Worm (Caenorhabditis elegans) whole organism, L4 larva: ENCODE measurements around the gene T28C6.10.
A peak's percentile ranks its signal among the peaks of the same experiment; 100 is the strongest.

Experiments
- D1046.2 ChIP-seq: fragments of 200-800 bp; sonication (Bioruptor generic); IDR thresholded peaks from 2 replicates; pipeline ENCODE4 v1.3.6; 2022; ENCODE audit warnings: missing genetic modification characterization, missing compliant biosample characterization
- T26A8.4 ChIP-seq: fragments of 200-800 bp; sonication (Bioruptor generic); IDR thresholded peaks from 2 replicates; pipeline ENCODE4 v1.3.6; 2022; ENCODE audit warnings: missing genetic modification characterization, missing compliant biosample characterization
- Y105C5A.15 ChIP-seq: fragments of 200-800 bp; sonication (Bioruptor generic); IDR thresholded peaks from 2 replicates; pipeline ENCODE4 v1.3.6; 2022; ENCODE audit warnings: missing genetic modification characterization, missing compliant biosample characterization
- Y5F2A.4 ChIP-seq: fragments of 200-800 bp; sonication (Bioruptor generic); optimal IDR thresholded peaks from 2 replicates; lab custom pipeline; 2018; ENCODE audit warnings: mild to moderate bottlenecking, missing genetic modification characterization, missing compliant biosample characterization
- aha-1 ChIP-seq: fragments of 150-350 bp; peaks from one replicate; lab custom pipeline; 2014; ENCODE audit warnings: missing biosample characterization, missing genetic modification characterization
- ama-1 ChIP-seq: fragments of 150-350 bp; optimal IDR thresholded peaks from 2 replicates; lab custom pipeline; 2014; ENCODE audit warnings: inconsistent platforms, mixed read lengths
- arid-1 ChIP-seq: fragments of 200-800 bp; sonication (Bioruptor generic); conservative IDR thresholded peaks from 2 replicates; pipeline ENCODE4 v1.3.6; 2022; ENCODE audit warnings: missing genetic modification reagents, missing genetic modification characterization, missing compliant biosample characterization
- attf-4 ChIP-seq: sonication (generic microtip); optimal IDR thresholded peaks from 3 replicates; lab custom pipeline; 2017; ENCODE audit warnings: missing biosample characterization, missing genetic modification characterization
- ceh-32 ChIP-seq: sonication (generic microtip); optimal IDR thresholded peaks from 2 replicates; lab custom pipeline; 2016; ENCODE audit warnings: mild to moderate bottlenecking, missing genetic modification characterization, missing compliant biosample characterization; ENCODE audit not compliant: poor library complexity
- ceh-82 ChIP-seq: sonication (generic microtip); optimal IDR thresholded peaks from 2 replicates; lab custom pipeline; 2017; ENCODE audit warnings: missing biosample characterization, missing genetic modification characterization
- ces-1 ChIP-seq: fragments of 150-350 bp; sonication (generic microtip); optimal IDR thresholded peaks from 4 replicates; lab custom pipeline; 2014; ENCODE audit warnings: missing biosample characterization, missing genetic modification reagents, missing genetic modification characterization
- daf-16 ChIP-seq, 3 experiments: sonication (generic microtip); optimal IDR thresholded peaks; 2 replicates each; lab custom pipeline; 2016 to 2017; ENCODE audit warnings: missing genetic modification characterization in 3 of 3, missing genetic modification reagents in 3 of 3, mild to moderate bottlenecking in 2 of 3, missing compliant biosample characterization in 2 of 3, missing biosample characterization in 1 of 3, moderate library complexity in 1 of 3
- daf-8 ChIP-seq: fragments of 200-800 bp; sonication (Bioruptor generic); IDR thresholded peaks from 2 replicates; pipeline ENCODE4 v1.3.6; 2022; ENCODE audit warnings: missing genetic modification characterization, missing compliant biosample characterization
- dmd-6 ChIP-seq: fragments of 200-800 bp; sonication (Bioruptor generic); IDR thresholded peaks from 2 replicates; pipeline ENCODE4 v1.3.6; 2022; ENCODE audit warnings: missing genetic modification reagents, missing genetic modification characterization, missing compliant biosample characterization
- dmd-8 ChIP-seq: fragments of 200-800 bp; sonication (Bioruptor generic); IDR thresholded peaks from 2 replicates; pipeline ENCODE4 v1.3.6; 2022; ENCODE audit warnings: missing genetic modification characterization, missing compliant biosample characterization
- duxl-1 ChIP-seq: sonication (generic microtip); optimal IDR thresholded peaks from 2 replicates; lab custom pipeline; 2016; ENCODE audit warnings: mild to moderate bottlenecking, missing genetic modification characterization, moderate library complexity, missing compliant biosample characterization; ENCODE audit not compliant: poor library complexity
- egl-43 ChIP-seq: fragments of 200-800 bp; sonication (Bioruptor generic); IDR thresholded peaks from 2 replicates; pipeline ENCODE4 v1.3.6; 2022; ENCODE audit warnings: missing genetic modification reagents, missing genetic modification characterization, missing compliant biosample characterization
- fos-1 ChIP-seq: fragments of 150-350 bp; optimal IDR thresholded peaks from 2 replicates; lab custom pipeline; 2014; ENCODE audit warnings: missing biosample characterization, missing genetic modification characterization
- gei-8 ChIP-seq: fragments of 200-800 bp; sonication (Bioruptor generic); optimal IDR thresholded peaks from 2 replicates; lab custom pipeline; 2018; ENCODE audit warnings: mild to moderate bottlenecking, missing genetic modification characterization, missing compliant biosample characterization
- hif-1 ChIP-seq, 2 experiments: sonication (generic microtip); optimal IDR thresholded peaks; 2 replicates each; lab custom pipeline; 2016 to 2017; ENCODE audit warnings: missing compliant biosample characterization in 2 of 2, missing genetic modification characterization in 2 of 2, missing genetic modification reagents in 2 of 2, missing genotype in 2 of 2, mild to moderate bottlenecking in 1 of 2
- hlh-30 ChIP-seq: sonication (generic microtip); optimal IDR thresholded peaks from 2 replicates; lab custom pipeline; 2017; ENCODE audit warnings: antibody characterized with exemption, mild to moderate bottlenecking, missing genetic modification characterization, missing compliant biosample characterization; ENCODE audit not compliant: insufficient read depth
- lin-1 ChIP-seq: fragments of 200-800 bp; sonication (Bioruptor generic); IDR thresholded peaks from 2 replicates; pipeline ENCODE4 v1.3.6; 2022; ENCODE audit warnings: missing genetic modification reagents, missing genetic modification characterization, missing compliant biosample characterization
- lin-15B ChIP-seq: fragments of 150-350 bp; sonication (generic microtip); optimal IDR thresholded peaks from 3 replicates; lab custom pipeline; 2014; ENCODE audit warnings: missing biosample characterization, missing genetic modification characterization
- lin-38 ChIP-seq: fragments of 200-800 bp; sonication (Bioruptor generic); IDR thresholded peaks from 2 replicates; pipeline ENCODE4 v1.3.6; 2022; ENCODE audit warnings: missing genetic modification reagents, missing genetic modification characterization, missing compliant biosample characterization
- lsy-2 ChIP-seq, 2 experiments: fragments of 150-350 bp in 1 of 2; sonication (generic microtip) in 1 of 2; optimal IDR thresholded peaks; 2 replicates each; lab custom pipeline; 2014 to 2017; ENCODE audit warnings: missing biosample characterization in 2 of 2, missing genetic modification characterization in 2 of 2
- madf-9 ChIP-seq: fragments of 200-800 bp; sonication (Bioruptor generic); conservative IDR thresholded peaks from 2 replicates; pipeline ENCODE4 v1.3.6; 2022; ENCODE audit warnings: missing genetic modification reagents, missing genetic modification characterization, missing compliant biosample characterization
- mdl-1 ChIP-seq, 2 experiments: fragments of 150-350 bp in 1 of 2; sonication (generic microtip) in 1 of 2; optimal IDR thresholded peaks; 2 replicates each; lab custom pipeline; 2014 to 2017; ENCODE audit warnings: missing biosample characterization in 2 of 2, missing genetic modification characterization in 2 of 2
- mdt-29 ChIP-seq: fragments of 200-800 bp; sonication (Bioruptor generic); IDR thresholded peaks from 2 replicates; pipeline ENCODE4 v1.3.6; 2022; ENCODE audit warnings: missing genetic modification reagents, missing genetic modification characterization, missing compliant biosample characterization
- mep-1 ChIP-seq: fragments of 150-350 bp; sonication (generic microtip); optimal IDR thresholded peaks from 3 replicates; lab custom pipeline; 2014; ENCODE audit warnings: missing biosample characterization, missing genetic modification characterization
- mes-2 ChIP-seq: sonication (generic microtip); optimal IDR thresholded peaks from 2 replicates; lab custom pipeline; 2016; ENCODE audit warnings: missing genotype, mild to moderate bottlenecking, missing genetic modification characterization, missing compliant biosample characterization; ENCODE audit not compliant: poor library complexity, severe bottlenecking
- mxl-3 ChIP-seq: fragments of 200-800 bp; sonication (Bioruptor generic); optimal IDR thresholded peaks from 2 replicates; lab custom pipeline; 2018; ENCODE audit warnings: mild to moderate bottlenecking, missing genetic modification characterization, missing compliant biosample characterization
- nhr-102 ChIP-seq: sonication (generic microtip); optimal IDR thresholded peaks from 2 replicates; lab custom pipeline; 2016; ENCODE audit warnings: mild to moderate bottlenecking, missing genetic modification characterization, moderate library complexity, missing compliant biosample characterization
- nhr-28 ChIP-seq: fragments of 150-350 bp; optimal IDR thresholded peaks from 2 replicates; lab custom pipeline; 2014; ENCODE audit warnings: missing biosample characterization, missing genetic modification characterization
- nhr-6 ChIP-seq: fragments of 150-350 bp; optimal IDR thresholded peaks from 2 replicates; lab custom pipeline; 2014; ENCODE audit warnings: missing biosample characterization, missing genetic modification characterization
- nhr-76 ChIP-seq: fragments of 150-350 bp; optimal IDR thresholded peaks from 2 replicates; lab custom pipeline; 2014; ENCODE audit warnings: missing biosample characterization, missing genetic modification characterization
- nhr-77 ChIP-seq: fragments of 150-350 bp; optimal IDR thresholded peaks from 2 replicates; lab custom pipeline; 2014; ENCODE audit warnings: missing biosample characterization, missing genetic modification characterization
- php-3 ChIP-seq: fragments of 200-800 bp; sonication (Bioruptor generic); IDR thresholded peaks from 2 replicates; pipeline ENCODE4 v1.3.6; 2022; ENCODE audit warnings: missing genetic modification reagents, missing genetic modification characterization, missing compliant biosample characterization
- pqm-1 ChIP-seq: sonication (generic microtip); optimal IDR thresholded peaks from 2 replicates; lab custom pipeline; 2017; ENCODE audit warnings: missing biosample characterization, missing genetic modification characterization
- skn-1 ChIP-seq: fragments of 150-350 bp; optimal IDR thresholded peaks from 2 replicates; lab custom pipeline; 2014; ENCODE audit warnings: missing biosample characterization, missing genetic modification characterization
- spr-1 ChIP-seq: sonication (generic microtip); optimal IDR thresholded peaks from 2 replicates; lab custom pipeline; 2016; ENCODE audit warnings: mild to moderate bottlenecking, missing genetic modification characterization, missing compliant biosample characterization
- spr-3 ChIP-seq: fragments of 200-800 bp; sonication (Bioruptor generic); optimal IDR thresholded peaks from 2 replicates; lab custom pipeline; 2018; ENCODE audit warnings: mild to moderate bottlenecking, missing genetic modification characterization, missing compliant biosample characterization
- tra-1 ChIP-seq: fragments of 200-800 bp; sonication (Bioruptor generic); IDR thresholded peaks from 2 replicates; pipeline ENCODE4 v1.3.6; 2022; ENCODE audit warnings: missing genetic modification reagents, missing genetic modification characterization, missing compliant biosample characterization
- unc-130 ChIP-seq: sonication (generic microtip); optimal IDR thresholded peaks from 2 replicates; lab custom pipeline; 2016; ENCODE audit warnings: missing genetic modification reagents, missing genetic modification characterization, missing compliant biosample characterization
- unc-39 ChIP-seq: sonication (generic microtip); optimal IDR thresholded peaks from 2 replicates; lab custom pipeline; 2017; ENCODE audit warnings: missing biosample characterization, missing genetic modification characterization
- vab-7 ChIP-seq: fragments of 200-800 bp; sonication (Bioruptor generic); IDR thresholded peaks from 2 replicates; pipeline ENCODE4 v1.3.6; 2022; ENCODE audit warnings: missing genetic modification reagents, missing genetic modification characterization, missing compliant biosample characterization
- zag-1 ChIP-seq: fragments of 150-350 bp; optimal IDR thresholded peaks from 2 replicates; lab custom pipeline; 2014; ENCODE audit warnings: missing biosample characterization, missing genetic modification characterization
- zfp-2 ChIP-seq: sonication (generic microtip); optimal IDR thresholded peaks from 2 replicates; lab custom pipeline; 2016; ENCODE audit warnings: mild to moderate bottlenecking, missing genetic modification characterization, missing compliant biosample characterization
- zip-11 ChIP-seq: fragments of 200-800 bp; sonication (Bioruptor generic); IDR thresholded peaks from 2 replicates; pipeline ENCODE4 v1.3.6; 2022; ENCODE audit warnings: missing genetic modification characterization, missing compliant biosample characterization
- ztf-11 ChIP-seq: fragments of 150-350 bp; optimal IDR thresholded peaks from 2 replicates; lab custom pipeline; 2014; ENCODE audit warnings: missing biosample characterization, missing genetic modification characterization

Gene T28C6.10

ce11 chrIV:8794895-8795665, 22.7 kb upstream of the T28C6.10 start:
- TF ChIP-seq spr-1 (peak; percentile 53), daf-8 (no peak), ama-1 (lab: Kevin White, UChicago) (peak; percentile 3), ces-1 (GFP tag; lab: Kevin White, UChicago) (peak; percentile 1), lin-1 (GFP tag; lab: Robert Waterston, UW) (peak; percentile 50; the same call in 1 of the 2 replicates), gei-8 (GFP tag; lab: Kevin White, UChicago) (peak; percentile 68), ceh-82 (no peak), mdt-29 (GFP tag; lab: Robert Waterston, UW) (no peak), egl-43 (peak; percentile 82), fos-1 (no peak), mep-1 (tag; lab: Kevin White, UChicago) (peak; percentile 96), nhr-6 (tag; lab: Kevin White, UChicago) (peak; percentile 51), mdl-1 (tag; optimal IDR thresholded peaks at IDR 0.05; lab: Kevin White, UChicago) (peak; percentile 73 to 97), zfp-2 (tag; lab: Kevin White, UChicago) (no peak), aha-1 (peak; percentile 99), vab-7 (GFP tag; lab: Robert Waterston, UW) (peak; percentile 35; the same call in 1 of the 2 replicates), D1046.2 (GFP tag; lab: Robert Waterston, UW) (0 out of 2 replicates have a peak, but pooled peaks have one; percentile 10), lin-38 (GFP tag; lab: Robert Waterston, UW) (peak; percentile 59; the same call in 1 of the 2 replicates), mes-2 (tag; lab: Kevin White, UChicago) (peak; percentile 57), dmd-6 (GFP tag; lab: Robert Waterston, UW) (peak; percentile 93), madf-9 (GFP tag; lab: Robert Waterston, UW) (0 out of 2 replicates have a peak, but pooled peaks have one; percentile 3), lsy-2 (tag; optimal IDR thresholded peaks at IDR 0.05; lab: Kevin White, UChicago) (peak; percentile 70 to 78), zag-1 (tag; lab: Kevin White, UChicago) (no peak), hif-1 (tag; optimal IDR thresholded peaks at IDR 0.05; lab: Kevin White, UChicago) (peak; percentile 16 to 90), mxl-3 (GFP tag; lab: Kevin White, UChicago) (peak; percentile 93), unc-130 (GFP tag; lab: Kevin White, UChicago) (no peak), zip-11 (GFP tag; lab: Robert Waterston, UW) (no peak), nhr-102 (tag; lab: Kevin White, UChicago) (peak; percentile 66), hlh-30 (tag; lab: Kevin White, UChicago) (peak; percentile 96), php-3 (GFP tag; lab: Robert Waterston, UW) (0 out of 2 replicates have a peak, but pooled peaks have one; percentile 51), duxl-1 (tag; lab: Kevin White, UChicago) (peak; percentile 2), T26A8.4 (GFP tag; lab: Robert Waterston, UW) (peak; percentile 68; the same call in 1 of the 2 replicates), nhr-76 (no peak), lin-15B (tag; lab: Kevin White, UChicago) (no peak), nhr-77 (tag; lab: Kevin White, UChicago) (peak; percentile 93), spr-3 (peak; percentile 68), Y105C5A.15 (GFP tag; lab: Robert Waterston, UW) (no peak), arid-1 (GFP tag; lab: Robert Waterston, UW) (0 out of 2 replicates have a peak, but pooled peaks have one; percentile 18), pqm-1 (tag; lab: Kevin White, UChicago) (peak; percentile 68), attf-4 (no peak), nhr-28 (tag; lab: Kevin White, UChicago) (peak; percentile 70), unc-39 (tag; lab: Kevin White, UChicago) (no peak), daf-16 (GFP tag; optimal IDR thresholded peaks at IDR 0.05; lab: Kevin White, UChicago) (peak; percentile 51 to 71), daf-16 (tag; optimal IDR thresholded peaks at IDR 0.05; lab: Kevin White, UChicago) (peak; percentile 62), dmd-8 (GFP tag; lab: Robert Waterston, UW) (no peak), ztf-11 (tag; lab: Kevin White, UChicago) (no peak), tra-1 (GFP tag; lab: Robert Waterston, UW) (peak; percentile 93), Y5F2A.4 (GFP tag; lab: Kevin White, UChicago) (no peak), skn-1 (no peak), ceh-32 (tag; lab: Kevin White, UChicago) (peak; percentile 15)
